Fruit fly (Drosophila melanogaster) whole organism, embryonic: Measurements from ENCODE around the gene CG4854.
A peak's percentile ranks its signal among the peaks of the same experiment; 100 is the strongest.

Experiments
- Atf-2 ChIP-seq: fragments of 200-800 bp; sonication (Bioruptor generic); optimal IDR thresholded peaks from 2 replicates; lab custom pipeline; 2016; ENCODE audit warnings: missing biosample characterization, missing genetic modification characterization
- BEAF-32 ChIP-seq: fragments of 200-800 bp; sonication (Bioruptor generic); optimal IDR thresholded peaks from 3 replicates; lab custom pipeline; 2017; ENCODE audit warnings: missing biosample characterization, missing genetic modification characterization, mild to moderate bottlenecking, moderate library complexity, missing genetic modification reagents
- CG11560 ChIP-seq: fragments of 200-800 bp; sonication (Bioruptor generic); IDR thresholded peaks from 3 replicates; pipeline ENCODE4 v1.3.6; 2022; ENCODE audit warnings: missing biosample characterization, missing genetic modification characterization
- CG17359 ChIP-seq: fragments of 200-800 bp; sonication (Bioruptor generic); optimal IDR thresholded peaks from 3 replicates; lab custom pipeline; 2018; ENCODE audit warnings: missing biosample characterization, mild to moderate bottlenecking, missing genetic modification characterization, moderate library complexity
- CG17912 ChIP-seq: fragments of 200-800 bp; sonication (Bioruptor generic); optimal IDR thresholded peaks from 2 replicates; lab custom pipeline; 2018; ENCODE audit warnings: missing biosample characterization, mild to moderate bottlenecking, missing genetic modification characterization
- CG18011 ChIP-seq: fragments of 200-800 bp; sonication (Bioruptor generic); optimal IDR thresholded peaks from 2 replicates; lab custom pipeline; 2017; ENCODE audit warnings: missing biosample characterization, missing genetic modification characterization, mild to moderate bottlenecking, moderate library complexity, missing genotype
- CG32767 ChIP-seq: fragments of 200-800 bp; sonication (Bioruptor generic); IDR thresholded peaks from 2 replicates; pipeline ENCODE4 v1.3.6; 2022; ENCODE audit warnings: missing biosample characterization, missing genetic modification characterization
- CG33557 ChIP-seq: fragments of 200-800 bp; sonication (Bioruptor generic); optimal IDR thresholded peaks from 2 replicates; lab custom pipeline; 2019; ENCODE audit warnings: missing biosample characterization, mild to moderate bottlenecking, missing genetic modification characterization, moderate library complexity
- CG34422 ChIP-seq: fragments of 200-800 bp; sonication (Bioruptor generic); IDR thresholded peaks from 3 replicates; pipeline ENCODE4 v1.3.6; 2022; ENCODE audit warnings: missing biosample characterization, missing genetic modification characterization
- CG7556 ChIP-seq: fragments of 200-800 bp; sonication (Bioruptor generic); optimal IDR thresholded peaks from 2 replicates; lab custom pipeline; 2017; ENCODE audit warnings: missing biosample characterization, mild to moderate bottlenecking, missing genetic modification characterization
- CG8478 ChIP-seq: fragments of >200 bp; optimal IDR thresholded peaks from 2 replicates; lab custom pipeline; 2018
- CG9437 ChIP-seq: fragments of 200-800 bp; sonication (Bioruptor generic); optimal IDR thresholded peaks from 2 replicates; lab custom pipeline; 2018; ENCODE audit warnings: missing biosample characterization, mild to moderate bottlenecking, missing genetic modification characterization
- D19A ChIP-seq: fragments of 200-800 bp; optimal IDR thresholded peaks from 3 replicates; lab custom pipeline; 2019; ENCODE audit warnings: missing biosample characterization, mild to moderate bottlenecking, missing genetic modification characterization, moderate library complexity
- Deaf1 ChIP-seq: fragments of 200-800 bp; optimal IDR thresholded peaks from 3 replicates; lab custom pipeline; 2019; ENCODE audit warnings: missing biosample characterization, mild to moderate bottlenecking, missing genetic modification characterization, moderate library complexity
- GATAe ChIP-seq: fragments of 200-800 bp; sonication (Bioruptor generic); conservative IDR thresholded peaks from 2 replicates; pipeline ENCODE4 v1.3.6; 2022; ENCODE audit warnings: missing biosample characterization, missing genetic modification characterization
- Gug ChIP-seq: fragments of 200-800 bp; sonication (Bioruptor generic); IDR thresholded peaks from 4 replicates; pipeline ENCODE4 v1.3.6; 2022; ENCODE audit warnings: missing biosample characterization, missing genetic modification characterization
- HLH3B ChIP-seq: fragments of 200-800 bp; sonication (Bioruptor generic); IDR thresholded peaks from 2 replicates; pipeline ENCODE4 v1.3.6; 2022; ENCODE audit warnings: missing biosample characterization, missing genetic modification characterization
- HLH4C ChIP-seq: fragments of 200-800 bp; sonication (Bioruptor generic); IDR thresholded peaks from 3 replicates; pipeline ENCODE4 v1.3.6; 2022; ENCODE audit warnings: missing biosample characterization, missing genetic modification characterization; ENCODE audit not compliant: partially characterized antibody
- HLH54F ChIP-seq: fragments of 200-800 bp; sonication (Bioruptor generic); optimal IDR thresholded peaks from 3 replicates; lab custom pipeline; 2016; ENCODE audit warnings: missing biosample characterization, missing genetic modification characterization
- HmgD ChIP-seq: fragments of 200-800 bp; sonication (Bioruptor generic); optimal IDR thresholded peaks from 3 replicates; lab custom pipeline; 2016; ENCODE audit warnings: missing biosample characterization, missing genetic modification characterization
- Hsf ChIP-seq: fragments of 200-800 bp; sonication (Bioruptor generic); optimal IDR thresholded peaks from 3 replicates; lab custom pipeline; 2016; ENCODE audit warnings: missing biosample characterization, missing genetic modification characterization
- Lhr ChIP-seq: fragments of 200-800 bp; sonication (Bioruptor generic); optimal IDR thresholded peaks from 3 replicates; lab custom pipeline; 2017; ENCODE audit warnings: mild to moderate bottlenecking, missing biosample characterization, missing genetic modification reagents, missing genetic modification characterization
- Lim3 ChIP-seq: fragments of 200-800 bp; sonication (Bioruptor generic); IDR thresholded peaks from 2 replicates; pipeline ENCODE4 v1.3.6; 2022; ENCODE audit warnings: missing biosample characterization, missing genetic modification characterization
- Neu2 ChIP-seq: fragments of 200-800 bp; sonication (Bioruptor generic); optimal IDR thresholded peaks from 3 replicates; lab custom pipeline; 2016; ENCODE audit warnings: missing biosample characterization, missing genetic modification characterization, borderline replicate concordance
- Nf-YA ChIP-seq: fragments of 200-800 bp; sonication (Bioruptor generic); IDR thresholded peaks from 2 replicates; pipeline ENCODE4 v1.3.6; 2022; ENCODE audit warnings: missing biosample characterization, missing genetic modification characterization
- Ravus ChIP-seq: fragments of 200-800 bp; sonication (Bioruptor generic); IDR thresholded peaks from 2 replicates; pipeline ENCODE4 v1.3.6; 2022; ENCODE audit warnings: missing biosample characterization, missing genetic modification characterization
- Rfx ChIP-seq: fragments of 200-800 bp; sonication (Bioruptor generic); IDR thresholded peaks from 2 replicates; pipeline ENCODE4 v1.3.6; 2022; ENCODE audit warnings: missing biosample characterization, missing genetic modification characterization
- Trl ChIP-seq, 3 experiments: fragments of >200 bp in 2 of 3; fragments of 200-800 bp in 1 of 3; sonication (Bioruptor generic) in 1 of 3; optimal IDR thresholded peaks; 2 replicates in 1 of 3; 3 replicates in 2 of 3; lab custom pipeline; 2016 to 2017; ENCODE audit warnings: missing biosample characterization in 1 of 3, missing genetic modification characterization in 1 of 3
- amos ChIP-seq: fragments of 200-800 bp; sonication (Bioruptor generic); IDR thresholded peaks from 2 replicates; pipeline ENCODE4 v1.3.6; 2022; ENCODE audit warnings: missing biosample characterization, missing genetic modification characterization; ENCODE audit not compliant: partially characterized antibody
- bcd ChIP-seq: fragments of 200-800 bp; sonication (Bioruptor generic); optimal IDR thresholded peaks from 2 replicates; lab custom pipeline; 2017; ENCODE audit warnings: missing biosample characterization, mild to moderate bottlenecking, missing genetic modification characterization
- bowl ChIP-seq: fragments of 200-800 bp; sonication (Bioruptor generic); IDR thresholded peaks from 2 replicates; pipeline ENCODE4 v1.3.6; 2022; ENCODE audit warnings: missing biosample characterization, missing genetic modification characterization
- cg ChIP-seq: fragments of 200-800 bp; sonication (Bioruptor generic); optimal IDR thresholded peaks from 3 replicates; lab custom pipeline; 2019; ENCODE audit warnings: missing biosample characterization, mild to moderate bottlenecking, missing genetic modification characterization, moderate library complexity
- dati ChIP-seq: fragments of 200-800 bp; sonication (Bioruptor generic); IDR thresholded peaks from 2 replicates; pipeline ENCODE4 v1.3.6; 2022; ENCODE audit warnings: missing biosample characterization, missing genetic modification characterization
- fd102C ChIP-seq: fragments of 200-800 bp; sonication (Bioruptor generic); optimal IDR thresholded peaks from 2 replicates; lab custom pipeline; 2018; ENCODE audit warnings: missing biosample characterization, mild to moderate bottlenecking, missing genetic modification characterization, moderate library complexity
- gcm2 ChIP-seq: fragments of 200-800 bp; sonication (Bioruptor generic); optimal IDR thresholded peaks from 2 replicates; lab custom pipeline; 2016; ENCODE audit warnings: missing biosample characterization, missing genetic modification characterization
- grau ChIP-seq: fragments of 200-800 bp; optimal IDR thresholded peaks from 3 replicates; lab custom pipeline; 2019; ENCODE audit warnings: missing biosample characterization, mild to moderate bottlenecking, missing genetic modification characterization, moderate library complexity
- gro ChIP-seq: fragments of 200-800 bp; sonication (Bioruptor generic); optimal IDR thresholded peaks from 2 replicates; lab custom pipeline; 2016; ENCODE audit warnings: missing biosample characterization, missing genetic modification characterization
- ken ChIP-seq: fragments of 200-800 bp; sonication (Bioruptor generic); IDR thresholded peaks from 3 replicates; pipeline ENCODE4 v1.3.6; 2022; ENCODE audit warnings: missing biosample characterization, missing genetic modification characterization
- klu ChIP-seq: fragments of 200-800 bp; sonication (Bioruptor generic); IDR thresholded peaks from 2 replicates; pipeline ENCODE4 v1.3.6; 2022; ENCODE audit warnings: missing biosample characterization, missing genetic modification characterization
- kni ChIP-seq: fragments of 200-800 bp; sonication (Bioruptor generic); optimal IDR thresholded peaks from 3 replicates; lab custom pipeline; 2017; ENCODE audit warnings: mild to moderate bottlenecking, missing biosample characterization, missing genetic modification reagents, missing genetic modification characterization
- knrl ChIP-seq: fragments of 200-800 bp; sonication (Bioruptor generic); IDR thresholded peaks from 3 replicates; pipeline ENCODE4 v1.3.6; 2022; ENCODE audit warnings: missing biosample characterization, missing genetic modification characterization; ENCODE audit not compliant: partially characterized antibody
- pum ChIP-seq: fragments of 200-800 bp; sonication (Bioruptor generic); optimal IDR thresholded peaks from 2 replicates; lab custom pipeline; 2016; ENCODE audit warnings: missing biosample characterization, missing genetic modification characterization
- sc ChIP-seq, 3 experiments: fragments of >200 bp in 2 of 3; fragments of 200-800 bp in 1 of 3; sonication (Bioruptor generic) in 1 of 3; optimal IDR thresholded peaks; 2 replicates in 2 of 3; 3 replicates in 1 of 3; lab custom pipeline; 2017; ENCODE audit warnings: mild to moderate bottlenecking in 1 of 3, missing biosample characterization in 1 of 3, missing genetic modification characterization in 1 of 3, missing genetic modification reagents in 1 of 3
- sima ChIP-seq: fragments of 200-800 bp; sonication (Bioruptor generic); optimal IDR thresholded peaks from 2 replicates; lab custom pipeline; 2016; ENCODE audit warnings: missing biosample characterization, missing genetic modification characterization
- sisA ChIP-seq: fragments of 200-800 bp; sonication (Bioruptor generic); IDR thresholded peaks from 2 replicates; pipeline ENCODE4 v1.3.6; 2022; ENCODE audit warnings: missing biosample characterization, missing genetic modification characterization
- tgo ChIP-seq: fragments of 200-800 bp; sonication (Bioruptor generic); IDR thresholded peaks from 3 replicates; pipeline ENCODE4 v1.3.6; 2022; ENCODE audit warnings: missing biosample characterization, missing genetic modification characterization
- toy ChIP-seq: fragments of 200-800 bp; sonication (Bioruptor generic); IDR thresholded peaks from 2 replicates; pipeline ENCODE4 v1.3.6; 2022; ENCODE audit warnings: missing biosample characterization, missing genetic modification characterization
- wdn ChIP-seq: fragments of 200-800 bp; sonication (Bioruptor generic); IDR thresholded peaks from 2 replicates; pipeline ENCODE4 v1.3.6; 2022; ENCODE audit warnings: missing biosample characterization, missing genetic modification characterization
- wek ChIP-seq: fragments of 200-800 bp; sonication (Bioruptor generic); optimal IDR thresholded peaks from 3 replicates; lab custom pipeline; 2018; ENCODE audit warnings: missing biosample characterization, mild to moderate bottlenecking, missing genetic modification characterization, moderate library complexity

Gene CG4854

dm6 chr3R:20035887-20036286 lies 8.0 kb downstream of the CG4854 start, which contains the start of gene Regnase-1 (continued):
- TF ChIP-seq Deaf1 (tag; lab: Kevin White, UChicago): peak; percentile 66
- TF ChIP-seq klu (GFP tag; lab: Robert Waterston, UW): 0 out of 2 replicates have a peak, but pooled peaks have one; percentile 29
- no peak for TF ChIP-seq Lim3 (GFP tag; lab: Robert Waterston, UW)
- no peak for TF ChIP-seq CG11560 (tag; lab: Robert Waterston, UW)
- TF ChIP-seq CG18011: peak; percentile 83
- TF ChIP-seq cg (GFP tag; lab: Kevin White, UChicago): no peak
- peak; percentile 88 for TF ChIP-seq kni (GFP tag; lab: Kevin White, UChicago)
- peak; percentile 82 for TF ChIP-seq CG32767 (GFP tag; lab: Robert Waterston, UW)
- peak; percentile 98 for TF ChIP-seq amos (GFP tag; lab: Robert Waterston, UW)
- TF ChIP-seq Hsf (GFP tag; lab: Kevin White, UChicago): peak; percentile 91
- peak; percentile 93 for TF ChIP-seq gro (GFP tag; lab: Kevin White, UChicago)
- TF ChIP-seq CG17912 (GFP tag; lab: Kevin White, UChicago): peak; percentile 97
- no peak for TF ChIP-seq D19A
- TF ChIP-seq CG9437: peak; percentile 84
- TF ChIP-seq Ravus: peak; percentile 35; the same call in 1 of the 2 replicates
- peak; percentile 82 for TF ChIP-seq Nf-YA
- no peak for TF ChIP-seq sisA (GFP tag; lab: Robert Waterston, UW)
- TF ChIP-seq wdn: peak; percentile 85
- peak; percentile 68 for TF ChIP-seq GATAe
- TF ChIP-seq CG34422 (GFP tag; lab: Robert Waterston, UW): peak; percentile 89
- TF ChIP-seq dati: peak; percentile 80
- peak; percentile 92 for TF ChIP-seq CG33557 (GFP tag; lab: Kevin White, UChicago)
- TF ChIP-seq sima: peak; percentile 77
- TF ChIP-seq Lhr (GFP tag; lab: Kevin White, UChicago): peak; percentile 88
- TF ChIP-seq tgo: peak; percentile 83
- peak; percentile 96 for TF ChIP-seq BEAF-32 (GFP tag; lab: Kevin White, UChicago)
- no peak for TF ChIP-seq ken
- TF ChIP-seq HmgD: peak; percentile 86
- peak; percentile 62 for TF ChIP-seq Neu2 (GFP tag; lab: Kevin White, UChicago)
- peak; percentile 95 for TF ChIP-seq Rfx (GFP tag; lab: Robert Waterston, UW)
- TF ChIP-seq HLH54F (GFP tag; lab: Kevin White, UChicago): peak; percentile 79
- peak; percentile 71 for TF ChIP-seq toy (GFP tag; lab: Robert Waterston, UW)
- peak; percentile 74 for TF ChIP-seq gcm2 (GFP tag; lab: Kevin White, UChicago)
- TF ChIP-seq HLH4C (GFP tag; lab: Robert Waterston, UW): peak; percentile 93
- no peak for TF ChIP-seq Trl (optimal IDR thresholded peaks at IDR 0.05; lab: Kevin White, UChicago)
- peak; percentile 91 for TF ChIP-seq Trl (GFP tag; optimal IDR thresholded peaks at IDR 0.05; lab: Kevin White, UChicago)
- peak; percentile 80 for TF ChIP-seq CG7556 (GFP tag; lab: Kevin White, UChicago)
- TF ChIP-seq CG8478: no peak
- TF ChIP-seq fd102C (GFP tag; lab: Kevin White, UChicago): peak; percentile 95
- peak; percentile 94 for TF ChIP-seq CG17359
- TF ChIP-seq bowl (GFP tag; lab: Robert Waterston, UW): peak; percentile 84
- peak; percentile 95 for TF ChIP-seq knrl
- peak; percentile 68; the same call in 3 of the 4 replicates for TF ChIP-seq Gug (GFP tag; lab: Robert Waterston, UW)
- TF ChIP-seq HLH3B (GFP tag; lab: Robert Waterston, UW): peak; percentile 87; the same call in 1 of the 2 replicates
- TF ChIP-seq grau (tag; lab: Kevin White, UChicago): peak; percentile 85
- TF ChIP-seq sc (optimal IDR thresholded peaks at IDR 0.05; lab: Kevin White, UChicago): no peak
- peak; percentile 89 for TF ChIP-seq sc (GFP tag; optimal IDR thresholded peaks at IDR 0.05; lab: Kevin White, UChicago)
- TF ChIP-seq bcd (GFP tag; lab: Kevin White, UChicago): peak; percentile 95
- peak; percentile 79 for TF ChIP-seq Atf-2 (GFP tag; lab: Kevin White, UChicago)
- TF ChIP-seq pum (GFP tag; lab: Kevin White, UChicago): peak; percentile 79
- TF ChIP-seq wek (GFP tag; lab: Kevin White, UChicago): peak; percentile 92
